Fruit fly (Drosophila melanogaster) Kc167 (cell line): Measurements from ENCODE around the gene Fer1HCH.

Experiments used
- Myc ChIP-seq: fragments of >200 bp; optimal IDR thresholded peaks from 2 replicates; lab custom pipeline; 2017; ENCODE audit warnings: missing external identifiers
- Sin3A ChIP-seq: fragments of >200 bp; optimal IDR thresholded peaks from 2 replicates; lab custom pipeline; 2018; ENCODE audit warnings: missing external identifiers
- insv ChIP-seq: fragments of >200 bp; optimal IDR thresholded peaks from 3 replicates; lab custom pipeline; 2018; ENCODE audit warnings: missing external identifiers

DNA sequence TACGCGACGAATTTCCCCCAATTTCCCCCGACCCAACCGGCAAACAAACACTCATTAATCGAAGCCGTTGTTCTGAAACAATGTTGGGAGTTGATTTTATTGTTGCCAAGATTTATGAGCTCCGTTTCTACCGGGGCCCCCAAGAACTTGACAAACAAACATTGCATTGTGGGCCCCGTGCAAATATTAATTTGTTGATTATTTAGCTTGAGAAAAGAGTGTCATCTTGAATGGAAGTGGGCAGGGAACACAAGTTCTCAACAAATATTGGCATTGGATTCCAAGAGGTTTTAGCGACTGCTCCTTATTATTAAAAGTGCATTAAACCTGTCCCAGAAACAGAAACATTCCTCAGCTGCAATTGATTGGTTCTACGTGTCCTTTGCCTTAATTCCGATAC is 30.9 kb downstream of the Fer1HCH start:
- TF ChIP-seq insv (lab: Kevin White, UChicago) (no peak), Myc (lab: Kevin White, UChicago) (no peak), Sin3A (lab: Kevin White, UChicago) (no peak)
